Worm (Caenorhabditis elegans): ENCODE measurements around the gene srx-117.

- TF ChIP-seq nhr-77 (tag; optimal IDR thresholded peaks at IDR 0.05) (no peak), lin-39 (tag; optimal IDR thresholded peaks at IDR 0.05) (no peak)
Observed at ce11 chrV:5667337-5667736, 23.1 kb downstream of the srx-117 start.
